Worm (Caenorhabditis elegans): ENCODE data around the gene ral-1.

ce11 chrIII:3321145-3321544, 10.0 kb downstream of the ral-1 start, which contains the start of gene Y53G8AR.9:
- no peak for TF ChIP-seq ztf-29 (GFP tag; IDR thresholded peaks at IDR 0.05)
- TF ChIP-seq med-1 (GFP tag; optimal IDR thresholded peaks at IDR 0.05; ENCODE audit: insufficient read depth): no peak
- no peak for TF ChIP-seq flt-1 (GFP tag; IDR thresholded peaks at IDR 0.05)

Measured in whole organism, midembryonic.